Fruit fly (Drosophila melanogaster) whole organism, embryonic: Measurements from ENCODE around the gene Hs2st.

Experiments
- Awh ChIP-seq: fragments of 200-800 bp; sonication (Bioruptor generic); IDR thresholded peaks from 2 replicates; pipeline ENCODE4, ENCODE4 v1.3.6; 2022; ENCODE audit warnings: missing biosample characterization, missing genetic modification characterization
- Blimp-1 ChIP-seq: fragments of 200-800 bp; sonication (Bioruptor generic); optimal IDR thresholded peaks from 3 replicates; lab custom pipeline; 2018; ENCODE audit warnings: missing biosample characterization, missing genetic modification characterization, mild to moderate bottlenecking, moderate library complexity, missing genetic modification reagents
- BtbVII ChIP-seq: fragments of 200-800 bp; sonication (Bioruptor generic); optimal IDR thresholded peaks from 3 replicates; lab custom pipeline; 2017; ENCODE audit warnings: missing biosample characterization, mild to moderate bottlenecking, missing genetic modification characterization
- CG11093 ChIP-seq: fragments of 200-800 bp; sonication (Bioruptor generic); IDR thresholded peaks from 3 replicates; pipeline ENCODE4 v1.3.6; 2022; ENCODE audit warnings: missing biosample characterization, missing genetic modification characterization
- CG11560 ChIP-seq: fragments of 200-800 bp; sonication (Bioruptor generic); IDR thresholded peaks from 3 replicates; pipeline ENCODE4 v1.3.6; 2022; ENCODE audit warnings: missing biosample characterization, missing genetic modification characterization
- CG12769 ChIP-seq: fragments of 200-800 bp; sonication (Bioruptor generic); optimal IDR thresholded peaks from 2 replicates; lab custom pipeline; 2019; ENCODE audit warnings: missing biosample characterization, mild to moderate bottlenecking, missing genetic modification characterization, moderate library complexity
- CG13287 ChIP-seq: fragments of 200-800 bp; sonication (Bioruptor generic); IDR thresholded peaks from 2 replicates; pipeline ENCODE4 v1.3.6; 2022; ENCODE audit warnings: missing biosample characterization, missing genetic modification characterization; ENCODE audit not compliant: partially characterized antibody
- CG13894 ChIP-seq: fragments of 200-800 bp; sonication (Bioruptor generic); optimal IDR thresholded peaks from 3 replicates; lab custom pipeline; 2018; ENCODE audit warnings: missing biosample characterization, mild to moderate bottlenecking, missing genetic modification characterization, moderate library complexity
- CG15514 ChIP-seq: fragments of 200-800 bp; sonication (Bioruptor generic); optimal IDR thresholded peaks from 3 replicates; lab custom pipeline; 2017; ENCODE audit warnings: missing biosample characterization, missing genetic modification characterization, mild to moderate bottlenecking, moderate library complexity, missing genetic modification reagents
- CG1603 ChIP-seq: fragments of 200-800 bp; sonication (Bioruptor generic); optimal IDR thresholded peaks from 2 replicates; lab custom pipeline; 2019; ENCODE audit warnings: missing biosample characterization, mild to moderate bottlenecking, missing genetic modification characterization, moderate library complexity
- CG1647 ChIP-seq: fragments of 200-800 bp; sonication (Bioruptor generic); optimal IDR thresholded peaks from 3 replicates; lab custom pipeline; 2016; ENCODE audit warnings: missing biosample characterization, missing genetic modification characterization
- CG2678 ChIP-seq: fragments of 200-800 bp; sonication (Bioruptor generic); optimal IDR thresholded peaks from 3 replicates; lab custom pipeline; 2019; ENCODE audit warnings: missing biosample characterization, mild to moderate bottlenecking, missing genetic modification characterization, moderate library complexity
- CG32767 ChIP-seq: fragments of 200-800 bp; sonication (Bioruptor generic); IDR thresholded peaks from 2 replicates; pipeline ENCODE4 v1.3.6; 2022; ENCODE audit warnings: missing biosample characterization, missing genetic modification characterization
- CG34422 ChIP-seq: fragments of 200-800 bp; sonication (Bioruptor generic); IDR thresholded peaks from 3 replicates; pipeline ENCODE4 v1.3.6; 2022; ENCODE audit warnings: missing biosample characterization, missing genetic modification characterization
- CG3726 ChIP-seq: fragments of 200-800 bp; sonication (Bioruptor generic); IDR thresholded peaks from 3 replicates; pipeline ENCODE4, ENCODE4 v1.3.6; 2022; ENCODE audit warnings: missing biosample characterization, missing genetic modification characterization
- CG4360 ChIP-seq: fragments of 200-800 bp; sonication (Bioruptor generic); IDR thresholded peaks from 2 replicates; pipeline ENCODE4 v1.3.6; 2022; ENCODE audit warnings: missing biosample characterization, missing genetic modification characterization
- CG5180 ChIP-seq: fragments of 200-800 bp; sonication (Bioruptor generic); optimal IDR thresholded peaks from 3 replicates; lab custom pipeline; 2017; ENCODE audit warnings: missing biosample characterization, missing genetic modification characterization, mild to moderate bottlenecking, moderate library complexity, missing genetic modification reagents
- Dref ChIP-seq: fragments of 200-800 bp; sonication (Bioruptor generic); IDR thresholded peaks from 2 replicates; pipeline ENCODE4 v1.3.6; 2022; ENCODE audit warnings: missing biosample characterization, missing genetic modification characterization
- Drgx ChIP-seq: fragments of 200-800 bp; sonication (Bioruptor generic); IDR thresholded peaks from 2 replicates; pipeline ENCODE4 v1.3.6; 2022; ENCODE audit warnings: missing biosample characterization, missing genetic modification characterization
- HLH3B ChIP-seq: fragments of 200-800 bp; sonication (Bioruptor generic); IDR thresholded peaks from 2 replicates; pipeline ENCODE4 v1.3.6; 2022; ENCODE audit warnings: missing biosample characterization, missing genetic modification characterization
- Hr3 ChIP-seq: fragments of 200-800 bp; sonication (Bioruptor generic); optimal IDR thresholded peaks from 3 replicates; lab custom pipeline; 2016; ENCODE audit warnings: missing biosample characterization, missing genetic modification characterization
- Jarid2 ChIP-seq: fragments of 200-800 bp; sonication (Bioruptor generic); optimal IDR thresholded peaks from 3 replicates; lab custom pipeline; 2017; ENCODE audit warnings: mild to moderate bottlenecking, missing biosample characterization, missing genetic modification reagents, missing genetic modification characterization
- Med ChIP-seq: fragments of 200-800 bp; sonication (Bioruptor generic); peaks from one replicate; lab custom pipeline; 2016; ENCODE audit warnings: missing biosample characterization, missing genetic modification characterization, mild to moderate bottlenecking, inconsistent platforms, moderate library complexity
- Nf-YC ChIP-seq: fragments of 200-800 bp; optimal IDR thresholded peaks from 3 replicates; lab custom pipeline; 2019; ENCODE audit warnings: missing biosample characterization, mild to moderate bottlenecking, missing genetic modification characterization, moderate library complexity
- Sin3A ChIP-seq: fragments of >200 bp; optimal IDR thresholded peaks from 2 replicates; lab custom pipeline; 2018
- Sry-β ChIP-seq: fragments of 200-800 bp; sonication (Bioruptor generic); optimal IDR thresholded peaks from 2 replicates; lab custom pipeline; 2018; ENCODE audit warnings: missing biosample characterization, mild to moderate bottlenecking, missing genetic modification characterization, moderate library complexity
- Trl ChIP-seq, 3 experiments: fragments of >200 bp in 2 of 3; fragments of 200-800 bp in 1 of 3; sonication (Bioruptor generic) in 1 of 3; optimal IDR thresholded peaks; 2 replicates in 1 of 3; 3 replicates in 2 of 3; lab custom pipeline; 2016 to 2017; ENCODE audit warnings: missing biosample characterization in 1 of 3, missing genetic modification characterization in 1 of 3
- az2 ChIP-seq: fragments of 200-800 bp; sonication (Bioruptor generic); optimal IDR thresholded peaks from 3 replicates; lab custom pipeline; 2016; ENCODE audit warnings: missing biosample characterization, missing genetic modification characterization
- bbx ChIP-seq: fragments of 200-800 bp; sonication (Bioruptor generic); IDR thresholded peaks from 2 replicates; pipeline ENCODE4 v1.3.6; 2022; ENCODE audit warnings: missing biosample characterization, missing genetic modification characterization; ENCODE audit not compliant: partially characterized antibody
- br ChIP-seq: fragments of >200 bp; optimal IDR thresholded peaks from 2 replicates; lab custom pipeline; 2017
- bsh ChIP-seq, 2 experiments: fragments of 200-800 bp; sonication (Bioruptor generic); optimal IDR thresholded peaks; 2 replicates each; lab custom pipeline; 2017 to 2018; ENCODE audit warnings: mild to moderate bottlenecking in 2 of 2, missing biosample characterization in 2 of 2, missing genetic modification characterization in 2 of 2, moderate library complexity in 1 of 2
- chinmo ChIP-seq: fragments of 200-800 bp; sonication (Bioruptor generic); IDR thresholded peaks from 4 replicates; pipeline ENCODE4 v1.3.6; 2022; ENCODE audit warnings: missing biosample characterization, missing genetic modification characterization; ENCODE audit not compliant: partially characterized antibody
- ci ChIP-seq: fragments of 200-800 bp; sonication (Bioruptor generic); IDR thresholded peaks from 3 replicates; pipeline ENCODE4 v1.3.6; 2022; ENCODE audit warnings: missing biosample characterization, missing genetic modification characterization
- cwo ChIP-seq: fragments of 200-800 bp; sonication (Bioruptor generic); optimal IDR thresholded peaks from 3 replicates; lab custom pipeline; 2017; ENCODE audit warnings: missing biosample characterization, missing genetic modification characterization, mild to moderate bottlenecking, moderate library complexity, missing genetic modification reagents
- dmrt99B ChIP-seq: fragments of 200-800 bp; sonication (Bioruptor generic); optimal IDR thresholded peaks from 2 replicates; lab custom pipeline; 2018; ENCODE audit warnings: missing biosample characterization, mild to moderate bottlenecking, missing genetic modification characterization, moderate library complexity
- exex ChIP-seq: fragments of 200-800 bp; sonication (Bioruptor generic); optimal IDR thresholded peaks from 4 replicates; lab custom pipeline; 2018; ENCODE audit warnings: missing biosample characterization, mild to moderate bottlenecking, missing genetic modification characterization, moderate library complexity
- gem ChIP-seq: fragments of 200-800 bp; sonication (Bioruptor generic); optimal IDR thresholded peaks from 2 replicates; lab custom pipeline; 2019; ENCODE audit warnings: missing biosample characterization, mild to moderate bottlenecking, missing genetic modification characterization, moderate library complexity
- ken ChIP-seq: fragments of 200-800 bp; sonication (Bioruptor generic); IDR thresholded peaks from 3 replicates; pipeline ENCODE4 v1.3.6; 2022; ENCODE audit warnings: missing biosample characterization, missing genetic modification characterization
- pros ChIP-seq: fragments of 200-800 bp; sonication (Bioruptor generic); optimal IDR thresholded peaks from 3 replicates; lab custom pipeline; 2019; ENCODE audit warnings: missing biosample characterization, mild to moderate bottlenecking, missing genetic modification characterization, moderate library complexity
- row ChIP-seq: fragments of 200-800 bp; sonication (Bioruptor generic); IDR thresholded peaks from 3 replicates; pipeline ENCODE4 v1.3.6; 2022; ENCODE audit warnings: missing biosample characterization, missing genetic modification characterization
- sr ChIP-seq: fragments of 200-800 bp; sonication (Bioruptor generic); IDR thresholded peaks from 3 replicates; pipeline ENCODE4 v1.3.6; 2022; ENCODE audit warnings: missing biosample characterization, missing genetic modification characterization
- tna ChIP-seq: fragments of 200-800 bp; sonication (Bioruptor generic); IDR thresholded peaks from 2 replicates; pipeline ENCODE4 v1.3.6; 2022; ENCODE audit warnings: missing biosample characterization, missing genetic modification characterization; ENCODE audit not compliant: partially characterized antibody
- vvl ChIP-seq: fragments of 200-800 bp; sonication (Bioruptor generic); IDR thresholded peaks from 2 replicates; pipeline ENCODE4 v1.3.6; 2022; ENCODE audit warnings: missing biosample characterization, missing genetic modification characterization
- wor ChIP-seq: fragments of 200-800 bp; sonication (Bioruptor generic); IDR thresholded peaks from 2 replicates; pipeline ENCODE4 v1.3.6; 2022; ENCODE audit warnings: missing biosample characterization, missing genetic modification characterization

The Hs2st gene

dm6 chr2L:19438685-19439597 lies 5.6 kb downstream of the Hs2st start:
- peak; percentile 6 for TF ChIP-seq CG13894
- peak; percentile 9 for TF ChIP-seq az2 (GFP tag; lab: Kevin White, UChicago)
- peak; percentile 8 for TF ChIP-seq CG15514 (GFP tag; lab: Kevin White, UChicago)
- 0 out of 2 replicates have a peak, but pooled peaks have one; percentile 23 for TF ChIP-seq HLH3B
- TF ChIP-seq bbx (GFP tag; lab: Robert Waterston, UW), result 0 out of 2 replicates have a peak, but pooled peaks have one; percentile 10
- peak; percentile 8 for TF ChIP-seq gem (tag; lab: Kevin White, UChicago)
- TF ChIP-seq cwo (GFP tag; lab: Kevin White, UChicago), result peak; percentile 86
- TF ChIP-seq pros (GFP tag; lab: Kevin White, UChicago), result peak; percentile 85
- TF ChIP-seq br (lab: Kevin White, UChicago), result no peak
- TF ChIP-seq sr (GFP tag; lab: Robert Waterston, UW), result peak; percentile 47; the same call in 1 of the 3 replicates
- TF ChIP-seq wor, result no peak
- peak; percentile 2 for TF ChIP-seq CG2678 (tag; lab: Kevin White, UChicago)
- TF ChIP-seq bsh (GFP tag; optimal IDR thresholded peaks at IDR 0.05; lab: Kevin White, UChicago), result peak in 1 of 2 experiments; percentile 6
- 0 out of 3 replicates have a peak, but pooled peaks have one; percentile 9 for TF ChIP-seq CG11093
- TF ChIP-seq CG34422 (GFP tag; lab: Robert Waterston, UW), result peak; percentile 17; the same call in 1 of the 3 replicates
- peak; percentile 92 for TF ChIP-seq CG5180
- TF ChIP-seq CG13287 (GFP tag; lab: Robert Waterston, UW), result 0 out of 2 replicates have a peak, but pooled peaks have one; percentile 11
- TF ChIP-seq Awh (GFP tag; lab: Robert Waterston, UW), result 0 out of 2 replicates have a peak, but pooled peaks have one; percentile 17
- TF ChIP-seq Med (GFP tag; lab: Kevin White, UChicago), result peak; percentile 43
- 0 out of 3 replicates have a peak, but pooled peaks have one; percentile 16 for TF ChIP-seq ci (GFP tag; lab: Robert Waterston, UW)
- no peak for TF ChIP-seq exex (tag; lab: Kevin White, UChicago)
- TF ChIP-seq dmrt99B (tag; lab: Kevin White, UChicago), result peak; percentile 10
- TF ChIP-seq chinmo (GFP tag; lab: Robert Waterston, UW), result peak; percentile 82; the same call in 3 of the 4 replicates
- TF ChIP-seq Drgx (GFP tag; lab: Robert Waterston, UW), result 0 out of 2 replicates have a peak, but pooled peaks have one; percentile 21
- peak; percentile 58 for TF ChIP-seq row (GFP tag; lab: Robert Waterston, UW)
- 0 out of 3 replicates have a peak, but pooled peaks have one; percentile 13 for TF ChIP-seq ken (GFP tag; lab: Robert Waterston, UW)
- TF ChIP-seq CG32767, result 0 out of 2 replicates have a peak, but pooled peaks have one; percentile 21
- peak; percentile 44 for TF ChIP-seq CG12769 (tag; lab: Kevin White, UChicago)
- peak; percentile 84; the same call in 1 of the 2 replicates for TF ChIP-seq vvl
- no peak for TF ChIP-seq BtbVII (GFP tag; lab: Kevin White, UChicago)
- TF ChIP-seq CG3726, result no peak
- TF ChIP-seq Blimp-1, result peak; percentile 99
- peak; percentile 1 for TF ChIP-seq CG1603
- 0 out of 2 replicates have a peak, but pooled peaks have one; percentile 12 for TF ChIP-seq Dref (GFP tag; lab: Robert Waterston, UW)
- no peak for TF ChIP-seq CG4360
- TF ChIP-seq Sry-β (GFP tag; lab: Kevin White, UChicago), result peak; percentile 87
- peak in 1 of 2 experiments; percentile 46 for TF ChIP-seq Trl (optimal IDR thresholded peaks at IDR 0.05; lab: Kevin White, UChicago)
- no peak for TF ChIP-seq Trl (GFP tag; optimal IDR thresholded peaks at IDR 0.05; lab: Kevin White, UChicago)
- TF ChIP-seq Sin3A (lab: Kevin White, UChicago), result no peak
- 0 out of 3 replicates have a peak, but pooled peaks have one; percentile 46 for TF ChIP-seq CG11560 (tag; lab: Robert Waterston, UW)
- peak; percentile 43 for TF ChIP-seq Jarid2 (GFP tag; lab: Kevin White, UChicago)
- peak; percentile 51; the same call in 1 of the 2 replicates for TF ChIP-seq tna (GFP tag; lab: Robert Waterston, UW)
- TF ChIP-seq Nf-YC (tag; lab: Kevin White, UChicago), result peak; percentile 10
- no peak for TF ChIP-seq CG1647 (GFP tag; lab: Kevin White, UChicago)
- no peak for TF ChIP-seq Hr3 (GFP tag; lab: Kevin White, UChicago)
